Fruit fly (Drosophila melanogaster) whole organism, embryonic: Measurements from ENCODE around the gene CG34427.

Experiments used
- Bteb2 ChIP-seq: fragments of 200-800 bp; sonication (Bioruptor generic); optimal IDR thresholded peaks from 2 replicates; lab custom pipeline; 2016; ENCODE audit warnings: missing biosample characterization, missing genetic modification characterization
- CG10959 ChIP-seq: fragments of 200-800 bp; sonication (Bioruptor generic); IDR thresholded peaks from 2 replicates; pipeline ENCODE4 v1.3.6; 2022; ENCODE audit warnings: missing biosample characterization, missing genetic modification characterization
- CG12236 ChIP-seq: fragments of 200-800 bp; sonication (Bioruptor generic); optimal IDR thresholded peaks from 2 replicates; lab custom pipeline; 2016; ENCODE audit warnings: missing biosample characterization, missing genetic modification characterization
- CG13123 ChIP-seq: fragments of 200-800 bp; sonication (Bioruptor generic); optimal IDR thresholded peaks from 2 replicates; lab custom pipeline; 2016; ENCODE audit warnings: missing biosample characterization, missing genetic modification characterization
- CG14667 ChIP-seq: fragments of 200-800 bp; sonication (Bioruptor generic); IDR thresholded peaks from 2 replicates; pipeline ENCODE4 v1.3.6; 2022; ENCODE audit warnings: missing biosample characterization, missing genetic modification characterization
- CG17328 ChIP-seq: fragments of 200-800 bp; sonication (Bioruptor generic); IDR thresholded peaks from 2 replicates; pipeline ENCODE4 v1.3.6; 2022; ENCODE audit warnings: missing biosample characterization, missing genetic modification characterization
- CG17385 ChIP-seq: fragments of 200-800 bp; sonication (Bioruptor generic); optimal IDR thresholded peaks from 3 replicates; lab custom pipeline; 2018; ENCODE audit warnings: missing biosample characterization, mild to moderate bottlenecking, missing genetic modification characterization
- CG2202 ChIP-seq: fragments of 200-800 bp; sonication (Bioruptor generic); optimal IDR thresholded peaks from 2 replicates; lab custom pipeline; 2018; ENCODE audit warnings: missing biosample characterization, mild to moderate bottlenecking, missing genetic modification characterization
- CG31224 ChIP-seq: fragments of 200-800 bp; sonication (Bioruptor generic); IDR thresholded peaks from 2 replicates; pipeline ENCODE4 v1.3.6; 2022; ENCODE audit warnings: missing biosample characterization, missing genetic modification characterization
- CG4424 ChIP-seq: fragments of 200-800 bp; sonication (Bioruptor generic); optimal IDR thresholded peaks from 3 replicates; lab custom pipeline; 2016; ENCODE audit warnings: missing biosample characterization, missing genetic modification characterization
- CG4707 ChIP-seq: fragments of 200-800 bp; sonication (Bioruptor generic); optimal IDR thresholded peaks from 2 replicates; lab custom pipeline; 2018; ENCODE audit warnings: missing biosample characterization, mild to moderate bottlenecking, missing genetic modification characterization, moderate library complexity
- CG4854 ChIP-seq: fragments of 200-800 bp; sonication (Bioruptor generic); optimal IDR thresholded peaks from 2 replicates; lab custom pipeline; 2016; ENCODE audit warnings: missing biosample characterization, missing genetic modification characterization, inconsistent platforms
- CG6654 ChIP-seq: fragments of 200-800 bp; sonication (Bioruptor generic); optimal IDR thresholded peaks from 2 replicates; lab custom pipeline; 2017; ENCODE audit warnings: missing biosample characterization, mild to moderate bottlenecking, missing genetic modification characterization
- CG6689 ChIP-seq: fragments of 200-800 bp; sonication (Bioruptor generic); IDR thresholded peaks from 2 replicates; pipeline ENCODE4 v1.3.6; 2022; ENCODE audit warnings: missing biosample characterization, missing genetic modification characterization
- CG7357 ChIP-seq: fragments of 200-800 bp; sonication (Bioruptor generic); IDR thresholded peaks from 3 replicates; pipeline ENCODE4 v1.3.6; 2022; ENCODE audit warnings: missing biosample characterization, missing genetic modification characterization
- CG7556 ChIP-seq: fragments of 200-800 bp; sonication (Bioruptor generic); optimal IDR thresholded peaks from 2 replicates; lab custom pipeline; 2017; ENCODE audit warnings: missing biosample characterization, mild to moderate bottlenecking, missing genetic modification characterization
- CG8089 ChIP-seq: fragments of 200-800 bp; sonication (Bioruptor generic); optimal IDR thresholded peaks from 3 replicates; lab custom pipeline; 2016; ENCODE audit warnings: missing biosample characterization, missing genetic modification characterization
- CG8388 ChIP-seq: fragments of 200-800 bp; sonication (Bioruptor generic); optimal IDR thresholded peaks from 2 replicates; lab custom pipeline; 2019; ENCODE audit warnings: missing biosample characterization, mild to moderate bottlenecking, missing genetic modification characterization, moderate library complexity
- CG9215 ChIP-seq: fragments of 200-800 bp; sonication (Bioruptor generic); IDR thresholded peaks from 2 replicates; pipeline ENCODE4 v1.3.6; 2022; ENCODE audit warnings: missing biosample characterization, missing genetic modification characterization
- CG9817 ChIP-seq: fragments of 200-800 bp; sonication (Bioruptor generic); optimal IDR thresholded peaks from 2 replicates; lab custom pipeline; 2018; ENCODE audit warnings: missing biosample characterization, mild to moderate bottlenecking, missing genetic modification characterization, moderate library complexity
- CG9932 ChIP-seq: fragments of 200-800 bp; sonication (Bioruptor generic); IDR thresholded peaks from 2 replicates; pipeline ENCODE4 v1.3.6; 2022; ENCODE audit warnings: missing biosample characterization, missing genetic modification characterization
- Camta ChIP-seq: fragments of 200-800 bp; sonication (Bioruptor generic); optimal IDR thresholded peaks from 2 replicates; lab custom pipeline; 2016; ENCODE audit warnings: missing biosample characterization, missing genetic modification characterization
- Fer2 ChIP-seq: fragments of 200-800 bp; sonication (Bioruptor generic); optimal IDR thresholded peaks from 2 replicates; lab custom pipeline; 2018; ENCODE audit warnings: missing biosample characterization, mild to moderate bottlenecking, missing genetic modification characterization, moderate library complexity
- Hey ChIP-seq: fragments of 200-800 bp; sonication (Bioruptor generic); optimal IDR thresholded peaks from 3 replicates; lab custom pipeline; 2018; ENCODE audit warnings: missing biosample characterization, mild to moderate bottlenecking, missing genetic modification characterization
- Hr78 ChIP-seq, 2 experiments: fragments of 200-800 bp in 1 of 2; fragments of >200 bp in 1 of 2; sonication (Bioruptor generic) in 1 of 2; optimal IDR thresholded peaks; 2 replicates each; lab custom pipeline; 2017 to 2019; ENCODE audit warnings: missing biosample characterization in 2 of 2, missing genetic modification characterization in 2 of 2, mild to moderate bottlenecking in 1 of 2, moderate library complexity in 1 of 2
- Mes4 ChIP-seq: fragments of 200-800 bp; sonication (Bioruptor generic); optimal IDR thresholded peaks from 2 replicates; lab custom pipeline; 2016; ENCODE audit warnings: missing biosample characterization, missing genetic modification characterization
- Ssrp ChIP-seq: fragments of 200-800 bp; sonication (Bioruptor generic); optimal IDR thresholded peaks from 2 replicates; lab custom pipeline; 2018; ENCODE audit warnings: missing biosample characterization, mild to moderate bottlenecking, missing genetic modification characterization, moderate library complexity
- abd-A ChIP-seq: fragments of 200-800 bp; sonication (Bioruptor generic); optimal IDR thresholded peaks from 3 replicates; lab custom pipeline; 2019; ENCODE audit warnings: missing biosample characterization, mild to moderate bottlenecking, missing genetic modification characterization, moderate library complexity
- amos ChIP-seq: fragments of 200-800 bp; sonication (Bioruptor generic); IDR thresholded peaks from 2 replicates; pipeline ENCODE4 v1.3.6; 2022; ENCODE audit warnings: missing biosample characterization, missing genetic modification characterization; ENCODE audit not compliant: partially characterized antibody
- aop ChIP-seq: fragments of 200-800 bp; sonication (Bioruptor generic); IDR thresholded peaks from 2 replicates; pipeline ENCODE4 v1.3.6; 2022; ENCODE audit warnings: missing biosample characterization, missing genetic modification characterization
- caup ChIP-seq: fragments of 200-800 bp; sonication (Bioruptor generic); optimal IDR thresholded peaks from 3 replicates; lab custom pipeline; 2017; ENCODE audit warnings: missing biosample characterization, mild to moderate bottlenecking, missing genetic modification characterization, moderate library complexity; ENCODE audit not compliant: severe bottlenecking
- corto ChIP-seq: fragments of 200-800 bp; sonication (Bioruptor generic); optimal IDR thresholded peaks from 2 replicates; lab custom pipeline; 2016; ENCODE audit warnings: missing biosample characterization, mild to moderate bottlenecking, missing genetic modification characterization, moderate library complexity
- crp ChIP-seq, 2 experiments: fragments of 200-800 bp; sonication (Bioruptor generic); optimal IDR thresholded peaks; 2 replicates in 1 of 2; 3 replicates in 1 of 2; lab custom pipeline; 2017; ENCODE audit warnings: missing biosample characterization in 2 of 2, missing genetic modification characterization in 2 of 2, mild to moderate bottlenecking in 1 of 2, moderate library complexity in 1 of 2
- fd96Cb ChIP-seq: fragments of 200-800 bp; sonication (Bioruptor generic); optimal IDR thresholded peaks from 2 replicates; lab custom pipeline; 2018; ENCODE audit warnings: missing biosample characterization, mild to moderate bottlenecking, missing genetic modification characterization, moderate library complexity
- fru ChIP-seq: fragments of >200 bp; optimal IDR thresholded peaks from 2 replicates; lab custom pipeline; 2017
- hbn ChIP-seq: fragments of 200-800 bp; sonication (Bioruptor generic); IDR thresholded peaks from 2 replicates; pipeline ENCODE4 v1.3.6; 2022; ENCODE audit warnings: missing biosample characterization, missing genetic modification characterization; ENCODE audit not compliant: partially characterized antibody
- kah ChIP-seq: fragments of 200-800 bp; sonication (Bioruptor generic); optimal IDR thresholded peaks from 2 replicates; lab custom pipeline; 2018; ENCODE audit warnings: missing biosample characterization, mild to moderate bottlenecking, missing genetic modification characterization
- lilli ChIP-seq: fragments of 200-800 bp; sonication (Bioruptor generic); optimal IDR thresholded peaks from 3 replicates; lab custom pipeline; 2016; ENCODE audit warnings: missing biosample characterization, missing genetic modification characterization
- luna ChIP-seq: fragments of 200-800 bp; sonication (Bioruptor generic); optimal IDR thresholded peaks from 2 replicates; lab custom pipeline; 2016; ENCODE audit warnings: missing biosample characterization, missing genetic modification characterization
- mirr ChIP-seq: fragments of 200-800 bp; sonication (Bioruptor generic); optimal IDR thresholded peaks from 3 replicates; lab custom pipeline; 2018; ENCODE audit warnings: missing biosample characterization, mild to moderate bottlenecking, missing genetic modification characterization
- onecut ChIP-seq: fragments of 200-800 bp; sonication (Bioruptor generic); IDR thresholded peaks from 2 replicates; pipeline ENCODE4 v1.3.6; 2022; ENCODE audit warnings: missing biosample characterization, missing genetic modification characterization
- pan ChIP-seq, 4 experiments: fragments of >200 bp in 3 of 4; fragments of 200-800 bp in 1 of 4; sonication (Bioruptor generic) in 1 of 4; optimal IDR thresholded peaks in 3 of 4; IDR thresholded peaks in 1 of 4; 2 replicates each; pipeline versions ENCODE4 v1.3.6 to Lab custom; 2017 to 2022; ENCODE audit warnings: missing biosample characterization in 2 of 4, missing genetic modification characterization in 2 of 4, mixed read lengths in 1 of 4
- pros ChIP-seq: fragments of 200-800 bp; sonication (Bioruptor generic); optimal IDR thresholded peaks from 3 replicates; lab custom pipeline; 2019; ENCODE audit warnings: missing biosample characterization, mild to moderate bottlenecking, missing genetic modification characterization, moderate library complexity
- repo ChIP-seq: fragments of 200-800 bp; sonication (Bioruptor generic); optimal IDR thresholded peaks from 2 replicates; lab custom pipeline; 2016; ENCODE audit warnings: missing biosample characterization, missing genetic modification characterization
- sim ChIP-seq: fragments of 200-800 bp; sonication (Bioruptor generic); IDR thresholded peaks from 2 replicates; pipeline ENCODE4 v1.3.6; 2022; ENCODE audit warnings: missing biosample characterization, missing genetic modification characterization
- slou ChIP-seq: fragments of 200-800 bp; sonication (Bioruptor generic); optimal IDR thresholded peaks from 3 replicates; lab custom pipeline; 2016; ENCODE audit warnings: missing biosample characterization, missing genetic modification characterization
- sug ChIP-seq: fragments of 200-800 bp; optimal IDR thresholded peaks from 2 replicates; lab custom pipeline; 2019; ENCODE audit warnings: missing biosample characterization, mild to moderate bottlenecking, missing genetic modification characterization, moderate library complexity
- vfl ChIP-seq: fragments of 200-800 bp; sonication (Bioruptor generic); optimal IDR thresholded peaks from 2 replicates; lab custom pipeline; 2016; ENCODE audit warnings: missing biosample characterization, missing genetic modification characterization
- vnd ChIP-seq: fragments of 200-800 bp; sonication (Bioruptor generic); IDR thresholded peaks from 3 replicates; pipeline ENCODE4 v1.3.6; 2022; ENCODE audit warnings: missing biosample characterization, missing genetic modification characterization; ENCODE audit not compliant: partially characterized antibody

CG34427 gene

dm6 chr3L:8827133-8827867, 22.7 kb downstream of the CG34427 start, which contains the start of gene dally (continued):
- TF ChIP-seq pros (GFP tag; lab: Kevin White, UChicago) = no peak
- TF ChIP-seq kah (GFP tag; lab: Kevin White, UChicago) = peak; percentile 20
- peak; percentile 41 for TF ChIP-seq CG9932 (GFP tag; lab: Robert Waterston, UW)
- TF ChIP-seq onecut = no peak; the same call in 1 of the 2 replicates
- TF ChIP-seq aop = no peak
- TF ChIP-seq Camta (GFP tag; lab: Kevin White, UChicago) = no peak
- no peak for TF ChIP-seq slou (GFP tag; lab: Kevin White, UChicago)
- no peak for TF ChIP-seq CG8388 (GFP tag; lab: Kevin White, UChicago)
- no peak for TF ChIP-seq CG6654 (GFP tag; lab: Kevin White, UChicago)
- TF ChIP-seq CG9215 (GFP tag; lab: Robert Waterston, UW) = no peak
- TF ChIP-seq pan (optimal IDR thresholded peaks at IDR 0.05; lab: Kevin White, UChicago) = no peak
- TF ChIP-seq pan (GFP tag; optimal IDR thresholded peaks at IDR 0.05 in 1 of 2, IDR thresholded peaks at IDR 0.05 in 1 of 2) = peak in 1 of 2 experiments; percentile 64
- TF ChIP-seq CG14667 (GFP tag; lab: Robert Waterston, UW) = no peak
- peak; percentile 56 for TF ChIP-seq abd-A (tag; lab: Kevin White, UChicago)
- TF ChIP-seq luna (GFP tag; lab: Kevin White, UChicago) = no peak
- TF ChIP-seq repo = peak; percentile 37
- TF ChIP-seq CG4707 (GFP tag; lab: Kevin White, UChicago) = peak; percentile 32
- peak; percentile 56 for TF ChIP-seq caup (GFP tag; lab: Kevin White, UChicago)
- peak; percentile 26 for TF ChIP-seq sug (tag; lab: Kevin White, UChicago)
- peak; percentile 15 for TF ChIP-seq lilli (GFP tag; lab: Kevin White, UChicago)
- peak; percentile 43 for TF ChIP-seq mirr (GFP tag; lab: Kevin White, UChicago)
- 0 out of 2 replicates have a peak, but pooled peaks have one; percentile 24 for TF ChIP-seq sim (GFP tag; lab: Robert Waterston, UW)
- TF ChIP-seq CG12236 (GFP tag; lab: Kevin White, UChicago) = no peak
- TF ChIP-seq Fer2 (tag; lab: Kevin White, UChicago) = no peak
- no peak for TF ChIP-seq CG4854
- TF ChIP-seq Mes4 (GFP tag; lab: Kevin White, UChicago) = no peak
- TF ChIP-seq CG4424 (GFP tag; lab: Kevin White, UChicago) = no peak
- no peak for TF ChIP-seq crp (GFP tag; optimal IDR thresholded peaks at IDR 0.05; lab: Kevin White, UChicago)
- TF ChIP-seq CG9817 (tag; lab: Kevin White, UChicago) = no peak
- peak; percentile 55; the same call in 1 of the 2 replicates for TF ChIP-seq amos (GFP tag; lab: Robert Waterston, UW)
- TF ChIP-seq hbn (GFP tag; lab: Robert Waterston, UW) = peak; percentile 26; the same call in 1 of the 2 replicates
- peak in 1 of 2 experiments; percentile 7 for TF ChIP-seq Hr78 (GFP tag; optimal IDR thresholded peaks at IDR 0.05; lab: Kevin White, UChicago)
- TF ChIP-seq fru (lab: Kevin White, UChicago) = no peak
- peak; percentile 41 for TF ChIP-seq CG17385 (GFP tag; lab: Kevin White, UChicago)
- TF ChIP-seq CG7556 (GFP tag; lab: Kevin White, UChicago) = no peak
- TF ChIP-seq CG7357 (GFP tag; lab: Robert Waterston, UW) = no peak
- no peak for TF ChIP-seq vfl
- no peak for TF ChIP-seq CG13123 (GFP tag; lab: Kevin White, UChicago)
- TF ChIP-seq Hey (tag; lab: Kevin White, UChicago) = no peak
- no peak for TF ChIP-seq CG31224 (GFP tag; lab: Robert Waterston, UW)
- TF ChIP-seq CG8089 (GFP tag; lab: Kevin White, UChicago) = no peak
- TF ChIP-seq CG10959 = no peak
- peak; percentile 40 for TF ChIP-seq corto (GFP tag; lab: Kevin White, UChicago)
- no peak for TF ChIP-seq Ssrp (tag; lab: Kevin White, UChicago)
- TF ChIP-seq CG6689 (GFP tag; lab: Robert Waterston, UW) = no peak
- TF ChIP-seq Bteb2 (GFP tag; lab: Kevin White, UChicago) = no peak
- no peak for TF ChIP-seq fd96Cb (tag; lab: Kevin White, UChicago)
- peak; percentile 2 for TF ChIP-seq CG2202 (tag; lab: Kevin White, UChicago)
- 0 out of 3 replicates have a peak, but pooled peaks have one; percentile 6 for TF ChIP-seq vnd
- TF ChIP-seq CG17328 (GFP tag; lab: Robert Waterston, UW) = no peak
